Fruit fly (Drosophila melanogaster) whole organism, embryonic: ENCODE measurements around the gene Cdk1.
A peak's percentile ranks its signal among the peaks of the same experiment; 100 is the strongest.

Experiments
- Abd-B ChIP-seq: fragments of 200-800 bp; sonication (Bioruptor generic); optimal IDR thresholded peaks from 2 replicates; lab custom pipeline; 2018; ENCODE audit warnings: missing biosample characterization, mild to moderate bottlenecking, missing genetic modification characterization, moderate library complexity
- Adf1 ChIP-seq: fragments of 200-800 bp; sonication (Bioruptor generic); IDR thresholded peaks from 2 replicates; pipeline ENCODE4 v1.3.6; 2022; ENCODE audit warnings: missing biosample characterization, missing genetic modification characterization
- Blimp-1 ChIP-seq: fragments of 200-800 bp; sonication (Bioruptor generic); optimal IDR thresholded peaks from 3 replicates; lab custom pipeline; 2018; ENCODE audit warnings: missing biosample characterization, missing genetic modification characterization, mild to moderate bottlenecking, moderate library complexity, missing genetic modification reagents
- Bteb2 ChIP-seq: fragments of 200-800 bp; sonication (Bioruptor generic); optimal IDR thresholded peaks from 2 replicates; lab custom pipeline; 2016; ENCODE audit warnings: missing biosample characterization, missing genetic modification characterization
- C15 ChIP-seq: fragments of 200-800 bp; sonication (Bioruptor generic); IDR thresholded peaks from 3 replicates; pipeline ENCODE4 v1.3.6; 2022; ENCODE audit warnings: missing biosample characterization, missing genetic modification characterization
- CG10321 ChIP-seq: fragments of 200-800 bp; sonication (Bioruptor generic); IDR thresholded peaks from 2 replicates; pipeline ENCODE4 v1.3.6; 2022; ENCODE audit warnings: missing biosample characterization, missing genetic modification characterization
- CG10979 ChIP-seq: fragments of 200-800 bp; sonication (Bioruptor generic); optimal IDR thresholded peaks from 2 replicates; lab custom pipeline; 2018; ENCODE audit warnings: missing biosample characterization, mild to moderate bottlenecking, missing genetic modification characterization, moderate library complexity
- CG11723 ChIP-seq: fragments of 200-800 bp; sonication (Bioruptor generic); optimal IDR thresholded peaks from 2 replicates; lab custom pipeline; 2017; ENCODE audit warnings: missing biosample characterization, mild to moderate bottlenecking, missing genetic modification characterization
- CG12219 ChIP-seq: fragments of 200-800 bp; sonication (Bioruptor generic); optimal IDR thresholded peaks from 3 replicates; lab custom pipeline; 2018; ENCODE audit warnings: missing biosample characterization, mild to moderate bottlenecking, missing genetic modification characterization
- CG1233 ChIP-seq: fragments of 200-800 bp; sonication (Bioruptor generic); optimal IDR thresholded peaks from 4 replicates; lab custom pipeline; 2018; ENCODE audit warnings: missing biosample characterization, mild to moderate bottlenecking, missing genetic modification characterization
- CG12391 ChIP-seq: fragments of 200-800 bp; sonication (Bioruptor generic); optimal IDR thresholded peaks from 3 replicates; lab custom pipeline; 2018; ENCODE audit warnings: missing biosample characterization, mild to moderate bottlenecking, missing genetic modification characterization, moderate library complexity
- CG12942 ChIP-seq: fragments of 200-800 bp; sonication (Bioruptor generic); optimal IDR thresholded peaks from 3 replicates; lab custom pipeline; 2016; ENCODE audit warnings: missing biosample characterization, missing genetic modification characterization
- CG13296 ChIP-seq: fragments of 200-800 bp; sonication (Bioruptor generic); optimal IDR thresholded peaks from 3 replicates; lab custom pipeline; 2018; ENCODE audit warnings: missing biosample characterization, mild to moderate bottlenecking, missing genetic modification characterization
- CG13624 ChIP-seq: fragments of 200-800 bp; sonication (Bioruptor generic); optimal IDR thresholded peaks from 2 replicates; lab custom pipeline; 2016; ENCODE audit warnings: missing biosample characterization, missing genetic modification characterization
- CG2116 ChIP-seq: fragments of 200-800 bp; sonication (Bioruptor generic); optimal IDR thresholded peaks from 3 replicates; lab custom pipeline; 2018; ENCODE audit warnings: missing biosample characterization, mild to moderate bottlenecking, missing genetic modification characterization
- CG2202 ChIP-seq: fragments of 200-800 bp; sonication (Bioruptor generic); optimal IDR thresholded peaks from 2 replicates; lab custom pipeline; 2018; ENCODE audit warnings: missing biosample characterization, mild to moderate bottlenecking, missing genetic modification characterization
- CG2875 ChIP-seq: fragments of 200-800 bp; sonication (Bioruptor generic); optimal IDR thresholded peaks from 2 replicates; lab custom pipeline; 2017; ENCODE audit warnings: missing biosample characterization, mild to moderate bottlenecking, missing genetic modification characterization, missing genetic modification reagents
- CG3163 ChIP-seq: fragments of 200-800 bp; sonication (Bioruptor generic); optimal IDR thresholded peaks from 3 replicates; lab custom pipeline; 2016; ENCODE audit warnings: missing biosample characterization, missing genetic modification characterization
- CG33213 ChIP-seq: fragments of 200-800 bp; sonication (Bioruptor generic); optimal IDR thresholded peaks from 3 replicates; lab custom pipeline; 2016; ENCODE audit warnings: missing biosample characterization, missing genetic modification characterization
- CG43689 ChIP-seq: fragments of 200-800 bp; sonication (Bioruptor generic); IDR thresholded peaks from 2 replicates; pipeline ENCODE4 v1.3.6; 2022; ENCODE audit warnings: missing biosample characterization, missing genetic modification characterization
- CG4854 ChIP-seq: fragments of 200-800 bp; sonication (Bioruptor generic); optimal IDR thresholded peaks from 2 replicates; lab custom pipeline; 2016; ENCODE audit warnings: missing biosample characterization, missing genetic modification characterization, inconsistent platforms
- CG6813 ChIP-seq: fragments of 200-800 bp; sonication (Bioruptor generic); optimal IDR thresholded peaks from 2 replicates; lab custom pipeline; 2017; ENCODE audit warnings: missing biosample characterization, missing genetic modification characterization, mild to moderate bottlenecking, moderate library complexity, missing genetic modification reagents
- CG7372 ChIP-seq: fragments of 200-800 bp; sonication (Bioruptor generic); IDR thresholded peaks from 2 replicates; pipeline ENCODE4 v1.3.6; 2022; ENCODE audit warnings: missing biosample characterization, missing genetic modification characterization
- CG7928 ChIP-seq: fragments of 200-800 bp; sonication (Bioruptor generic); optimal IDR thresholded peaks from 2 replicates; lab custom pipeline; 2017; ENCODE audit warnings: missing biosample characterization, mild to moderate bottlenecking, missing genetic modification characterization
- CG8281 ChIP-seq: fragments of 200-800 bp; sonication (Bioruptor generic); optimal IDR thresholded peaks from 2 replicates; lab custom pipeline; 2018; ENCODE audit warnings: missing biosample characterization, mild to moderate bottlenecking, missing genetic modification characterization, moderate library complexity
- CG9437 ChIP-seq: fragments of 200-800 bp; sonication (Bioruptor generic); optimal IDR thresholded peaks from 2 replicates; lab custom pipeline; 2018; ENCODE audit warnings: missing biosample characterization, mild to moderate bottlenecking, missing genetic modification characterization
- CTCF ChIP-seq: fragments of 200-800 bp; sonication (Bioruptor generic); optimal IDR thresholded peaks from 2 replicates; lab custom pipeline; 2017; ENCODE audit warnings: missing biosample characterization, mild to moderate bottlenecking, missing genetic modification characterization, moderate library complexity
- Eip74EF ChIP-seq, 2 experiments: fragments of 200-800 bp in 1 of 2; fragments of >200 bp in 1 of 2; sonication (Bioruptor generic) in 1 of 2; optimal IDR thresholded peaks; 2 replicates each; lab custom pipeline; 2017 to 2019; ENCODE audit warnings: missing biosample characterization in 2 of 2, missing genetic modification characterization in 2 of 2, mild to moderate bottlenecking in 1 of 2, moderate library complexity in 1 of 2
- GATAe ChIP-seq: fragments of 200-800 bp; sonication (Bioruptor generic); conservative IDR thresholded peaks from 2 replicates; pipeline ENCODE4 v1.3.6; 2022; ENCODE audit warnings: missing biosample characterization, missing genetic modification characterization
- HLH4C ChIP-seq: fragments of 200-800 bp; sonication (Bioruptor generic); IDR thresholded peaks from 3 replicates; pipeline ENCODE4 v1.3.6; 2022; ENCODE audit warnings: missing biosample characterization, missing genetic modification characterization; ENCODE audit not compliant: partially characterized antibody
- Hand ChIP-seq: fragments of 200-800 bp; sonication (Bioruptor generic); optimal IDR thresholded peaks from 2 replicates; lab custom pipeline; 2017; ENCODE audit warnings: mild to moderate bottlenecking, missing biosample characterization, missing genetic modification reagents, missing genetic modification characterization
- Lim3 ChIP-seq: fragments of 200-800 bp; sonication (Bioruptor generic); IDR thresholded peaks from 2 replicates; pipeline ENCODE4 v1.3.6; 2022; ENCODE audit warnings: missing biosample characterization, missing genetic modification characterization
- Optix ChIP-seq: fragments of 200-800 bp; sonication (Bioruptor generic); IDR thresholded peaks from 3 replicates; pipeline ENCODE4 v1.3.6; 2022; ENCODE audit warnings: missing biosample characterization, missing genetic modification characterization
- Sry-β ChIP-seq: fragments of 200-800 bp; sonication (Bioruptor generic); optimal IDR thresholded peaks from 2 replicates; lab custom pipeline; 2018; ENCODE audit warnings: missing biosample characterization, mild to moderate bottlenecking, missing genetic modification characterization, moderate library complexity
- Xbp1 ChIP-seq: fragments of 200-800 bp; sonication (Bioruptor generic); optimal IDR thresholded peaks from 3 replicates; lab custom pipeline; 2016; ENCODE audit warnings: missing biosample characterization, mild to moderate bottlenecking, missing genetic modification characterization
- Xrp1 ChIP-seq: fragments of 200-800 bp; sonication (Bioruptor generic); IDR thresholded peaks from 2 replicates; pipeline ENCODE4 v1.3.6; 2022; ENCODE audit warnings: missing biosample characterization, missing genetic modification characterization
- YL-1 ChIP-seq: fragments of 200-800 bp; sonication (Bioruptor generic); optimal IDR thresholded peaks from 3 replicates; lab custom pipeline; 2017; ENCODE audit warnings: missing biosample characterization, mild to moderate bottlenecking, missing genetic modification characterization
- abd-A ChIP-seq: fragments of 200-800 bp; sonication (Bioruptor generic); optimal IDR thresholded peaks from 3 replicates; lab custom pipeline; 2019; ENCODE audit warnings: missing biosample characterization, mild to moderate bottlenecking, missing genetic modification characterization, moderate library complexity
- aop ChIP-seq: fragments of 200-800 bp; sonication (Bioruptor generic); IDR thresholded peaks from 2 replicates; pipeline ENCODE4 v1.3.6; 2022; ENCODE audit warnings: missing biosample characterization, missing genetic modification characterization
- cas ChIP-seq: fragments of 200-800 bp; sonication (Bioruptor generic); IDR thresholded peaks from 2 replicates; pipeline ENCODE4 v1.3.6; 2022; ENCODE audit warnings: missing biosample characterization, missing genetic modification characterization
- danr ChIP-seq: fragments of 200-800 bp; sonication (Bioruptor generic); IDR thresholded peaks from 2 replicates; pipeline ENCODE4 v1.3.6; 2022; ENCODE audit warnings: missing biosample characterization, missing genetic modification characterization
- gt ChIP-seq: fragments of 200-800 bp; sonication (Bioruptor generic); IDR thresholded peaks from 2 replicates; pipeline ENCODE4 v1.3.6; 2022; ENCODE audit warnings: missing biosample characterization, missing genetic modification characterization
- lilli ChIP-seq: fragments of 200-800 bp; sonication (Bioruptor generic); optimal IDR thresholded peaks from 3 replicates; lab custom pipeline; 2016; ENCODE audit warnings: missing biosample characterization, missing genetic modification characterization
- nerfin-1 ChIP-seq: fragments of 200-800 bp; sonication (Bioruptor generic); optimal IDR thresholded peaks from 3 replicates; lab custom pipeline; 2019; ENCODE audit warnings: missing biosample characterization, mild to moderate bottlenecking, missing genetic modification characterization, moderate library complexity
- nerfin-2 ChIP-seq: fragments of 200-800 bp; sonication (Bioruptor generic); IDR thresholded peaks from 2 replicates; pipeline ENCODE4 v1.3.6; 2022; ENCODE audit warnings: missing biosample characterization, missing genetic modification characterization; ENCODE audit not compliant: partially characterized antibody
- onecut ChIP-seq: fragments of 200-800 bp; sonication (Bioruptor generic); IDR thresholded peaks from 2 replicates; pipeline ENCODE4 v1.3.6; 2022; ENCODE audit warnings: missing biosample characterization, missing genetic modification characterization
- ranshi ChIP-seq: fragments of 200-800 bp; sonication (Bioruptor generic); IDR thresholded peaks from 2 replicates; pipeline ENCODE4 v1.3.6; 2022; ENCODE audit warnings: missing biosample characterization, missing genetic modification characterization
- slbo ChIP-seq: fragments of 200-800 bp; sonication (Bioruptor generic); IDR thresholded peaks from 2 replicates; pipeline ENCODE4 v1.3.6; 2022; ENCODE audit warnings: missing biosample characterization, missing genetic modification characterization
- sna ChIP-seq: fragments of 200-800 bp; sonication (Bioruptor generic); IDR thresholded peaks from 2 replicates; pipeline ENCODE4 v1.3.6; 2022; ENCODE audit warnings: missing biosample characterization, missing genetic modification characterization; ENCODE audit not compliant: partially characterized antibody
- tin ChIP-seq: fragments of 200-800 bp; sonication (Bioruptor generic); optimal IDR thresholded peaks from 3 replicates; lab custom pipeline; 2016; ENCODE audit warnings: missing biosample characterization, missing genetic modification characterization
- toy ChIP-seq: fragments of 200-800 bp; sonication (Bioruptor generic); IDR thresholded peaks from 2 replicates; pipeline ENCODE4 v1.3.6; 2022; ENCODE audit warnings: missing biosample characterization, missing genetic modification characterization

Cdk1 gene

dm6 chr2L:10435606-10436160 lies 49.6 kb upstream of the Cdk1 start, which contains the start of the genes TBC1D16 and holn1 (continued):
- no peak for TF ChIP-seq abd-A
- TF ChIP-seq HLH4C (GFP tag; lab: Robert Waterston, UW): peak; percentile 52; the same call in 2 of the 3 replicates
- TF ChIP-seq Sry-β (GFP tag; lab: Kevin White, UChicago): no peak
- TF ChIP-seq CG1233 (GFP tag; lab: Kevin White, UChicago): no peak
- TF ChIP-seq CG10979: no peak
- no peak for TF ChIP-seq CG33213 (GFP tag; lab: Kevin White, UChicago)
- no peak for TF ChIP-seq toy (GFP tag; lab: Robert Waterston, UW)
- no peak for TF ChIP-seq ranshi (GFP tag; lab: Robert Waterston, UW)
- no peak for TF ChIP-seq Adf1
- no peak for TF ChIP-seq Lim3
- no peak for TF ChIP-seq Hand (GFP tag; lab: Kevin White, UChicago)
- TF ChIP-seq CG12219 (GFP tag; lab: Kevin White, UChicago): no peak
- no peak for TF ChIP-seq Xbp1 (GFP tag; lab: Kevin White, UChicago)
- no peak for TF ChIP-seq CG2202
- no peak for TF ChIP-seq nerfin-2 (GFP tag; lab: Robert Waterston, UW)
- peak; percentile 13 for TF ChIP-seq CG12391 (tag; lab: Kevin White, UChicago)
- no peak for TF ChIP-seq CG6813
- peak; percentile 73 for TF ChIP-seq onecut (GFP tag; lab: Robert Waterston, UW)
- no peak for TF ChIP-seq CG43689 (GFP tag; lab: Robert Waterston, UW)
- no peak for TF ChIP-seq Abd-B (GFP tag; lab: Kevin White, UChicago)
- TF ChIP-seq gt: no peak
- no peak for TF ChIP-seq C15
- no peak for TF ChIP-seq CG9437 (GFP tag; lab: Kevin White, UChicago)
- TF ChIP-seq CG13296: peak; percentile 41
- peak; percentile 3 for TF ChIP-seq nerfin-1 (tag; lab: Kevin White, UChicago)
- TF ChIP-seq CG8281 (tag; lab: Kevin White, UChicago): peak; percentile 3
- 0 out of 2 replicates have a peak, but pooled peaks have one; percentile 25 for TF ChIP-seq Xrp1
- TF ChIP-seq CG12942 (GFP tag; lab: Kevin White, UChicago): no peak
- TF ChIP-seq CG7372 (GFP tag; lab: Robert Waterston, UW): no peak
- TF ChIP-seq CTCF (GFP tag; lab: Kevin White, UChicago): no peak
- no peak for TF ChIP-seq CG3163 (GFP tag; lab: Kevin White, UChicago)
- no peak for TF ChIP-seq CG13624 (GFP tag; lab: Kevin White, UChicago)
- TF ChIP-seq aop (GFP tag; lab: Robert Waterston, UW): no peak
- TF ChIP-seq lilli: no peak
- no peak for TF ChIP-seq danr (GFP tag; lab: Robert Waterston, UW)
- no peak for TF ChIP-seq CG2875 (GFP tag; lab: Kevin White, UChicago)
- no peak for TF ChIP-seq YL-1 (GFP tag; lab: Kevin White, UChicago)
- TF ChIP-seq slbo (GFP tag; lab: Robert Waterston, UW): no peak
- TF ChIP-seq Bteb2 (GFP tag; lab: Kevin White, UChicago): no peak
- no peak for TF ChIP-seq cas (GFP tag; lab: Robert Waterston, UW)
- TF ChIP-seq CG4854 (GFP tag; lab: Kevin White, UChicago): no peak
- TF ChIP-seq CG11723 (GFP tag; lab: Kevin White, UChicago): no peak
- peak; percentile 21 for TF ChIP-seq CG2116
- no peak for TF ChIP-seq GATAe (GFP tag; lab: Robert Waterston, UW)
- TF ChIP-seq Blimp-1 (GFP tag; lab: Kevin White, UChicago): no peak
- no peak for TF ChIP-seq CG10321 (GFP tag; lab: Robert Waterston, UW)
- 0 out of 2 replicates have a peak, but pooled peaks have one; percentile 32 for TF ChIP-seq sna (GFP tag; lab: Robert Waterston, UW)
- TF ChIP-seq tin (GFP tag; lab: Kevin White, UChicago): no peak
- no peak for TF ChIP-seq Eip74EF (GFP tag; optimal IDR thresholded peaks at IDR 0.05; lab: Kevin White, UChicago)
- no peak for TF ChIP-seq CG7928 (GFP tag; lab: Kevin White, UChicago)
- no peak for TF ChIP-seq Optix
